Worm (Caenorhabditis elegans): ENCODE measurements around the gene wee-1.1.

The wee-1.1 gene

DNA sequence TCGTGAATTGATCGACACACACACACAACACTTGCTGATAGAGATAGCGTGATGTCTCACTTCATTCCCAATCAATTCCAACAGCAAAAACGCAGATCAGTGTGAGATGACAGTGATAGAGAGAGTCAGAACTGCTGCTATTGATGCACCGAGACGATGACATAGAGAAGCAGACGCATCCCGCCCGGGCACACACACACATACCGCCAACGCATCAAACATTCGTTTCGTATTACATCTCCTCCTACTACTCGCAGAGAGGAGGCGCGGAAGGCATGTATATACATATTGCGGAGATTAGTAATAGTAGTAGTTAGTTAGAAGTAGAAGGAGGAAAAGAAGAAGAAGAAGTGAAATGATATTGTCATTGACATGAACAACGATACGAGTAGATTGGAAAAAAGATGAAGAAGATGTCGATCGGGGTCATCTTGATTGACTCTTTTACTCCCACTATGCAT lies 36.1 kb upstream of the wee-1.1 start (continued):
- TF ChIP-seq cey-2 (tag; optimal IDR thresholded peaks at IDR 0.05; ENCODE audit: borderline replicate concordance, insufficient read depth) (no peak), mes-2 (tag; optimal IDR thresholded peaks at IDR 0.05; ENCODE audit: poor library complexity, severe bottlenecking) (peak; percentile 39), F10B5.3 (tag; optimal IDR thresholded peaks at IDR 0.05) (no peak), nhr-102 (tag; optimal IDR thresholded peaks at IDR 0.05) (peak; percentile 1), lin-39 (tag; optimal IDR thresholded peaks at IDR 0.05) (no peak), nhr-77 (tag; optimal IDR thresholded peaks at IDR 0.05) (peak; percentile 3), tra-1 (GFP tag; IDR thresholded peaks at IDR 0.05) (peak; percentile 53), dmd-9 (GFP tag; IDR thresholded peaks at IDR 0.05) (no peak), saeg-2 (GFP tag; IDR thresholded peaks at IDR 0.05) (0 out of 2 replicates have a peak, but pooled peaks have one; percentile 18), ama-1 (optimal IDR thresholded peaks at IDR 0.05) (peak; percentile 2), mep-1 (tag; optimal IDR thresholded peaks at IDR 0.05) (peak; percentile 75), nhr-28 (tag; optimal IDR thresholded peaks at IDR 0.05) (peak; percentile 93), hif-1 (tag; optimal IDR thresholded peaks at IDR 0.05) (no peak), T20F7.1 (GFP tag; optimal IDR thresholded peaks at IDR 0.05) (peak; percentile 43), arid-1 (GFP tag; conservative IDR thresholded peaks at IDR 0.05) (no peak), php-3 (GFP tag; IDR thresholded peaks at IDR 0.05) (0 out of 2 replicates have a peak, but pooled peaks have one; percentile 36), dmd-6 (GFP tag; IDR thresholded peaks at IDR 0.05) (peak; percentile 76), R02D3.7 (tag; optimal IDR thresholded peaks at IDR 0.05) (no peak), lin-1 (GFP tag; IDR thresholded peaks at IDR 0.05) (peak; percentile 56; the same call in 1 of the 2 replicates), egl-43 (GFP tag; IDR thresholded peaks at IDR 0.05) (0 out of 2 replicates have a peak, but pooled peaks have one; percentile 7), spr-1 (tag; optimal IDR thresholded peaks at IDR 0.05) (peak; percentile 24), pha-4 (GFP tag; IDR thresholded peaks at IDR 0.05) (peak; percentile 66), pha-4 (tag; optimal IDR thresholded peaks at IDR 0.05) (peak; percentile 18), lin-38 (GFP tag; IDR thresholded peaks at IDR 0.05) (peak; percentile 36), nhr-11 (tag; optimal IDR thresholded peaks at IDR 0.05) (peak; percentile 79), set-16 (GFP tag; IDR thresholded peaks at IDR 0.05) (peak; percentile 34; the same call in 1 of the 2 replicates)

DNA sequence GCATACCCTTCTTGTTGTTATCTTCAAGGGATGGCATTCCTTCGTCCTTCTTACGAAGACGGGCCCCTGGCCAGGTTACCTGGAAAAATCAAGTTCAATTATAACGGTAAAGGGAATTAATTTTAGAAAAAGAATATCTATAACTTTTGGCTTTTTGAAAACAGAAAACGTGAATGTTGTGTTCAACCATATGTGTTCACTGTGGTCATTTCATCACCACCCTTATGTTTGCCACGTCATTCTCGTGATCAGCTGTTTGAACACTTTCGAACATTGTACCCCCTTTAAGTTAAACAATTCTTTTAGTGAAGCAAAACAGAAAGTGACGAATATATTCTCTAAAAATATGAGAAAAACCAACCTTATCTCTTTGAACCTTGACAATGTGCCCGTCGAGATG lies 35.4 kb upstream of the wee-1.1 start:
- TF ChIP-seq lim-7 (GFP tag; IDR thresholded peaks at IDR 0.05) (peak; percentile 31; the same call in 1 of the 2 replicates), mep-1 (tag; optimal IDR thresholded peaks at IDR 0.05) (no peak), Y75B8A.6 (GFP tag; IDR thresholded peaks at IDR 0.05) (0 out of 2 replicates have a peak, but pooled peaks have one; percentile 32), mdt-29 (GFP tag; IDR thresholded peaks at IDR 0.05) (no peak), tag-97 (GFP tag; IDR thresholded peaks at IDR 0.05) (no peak)

DNA sequence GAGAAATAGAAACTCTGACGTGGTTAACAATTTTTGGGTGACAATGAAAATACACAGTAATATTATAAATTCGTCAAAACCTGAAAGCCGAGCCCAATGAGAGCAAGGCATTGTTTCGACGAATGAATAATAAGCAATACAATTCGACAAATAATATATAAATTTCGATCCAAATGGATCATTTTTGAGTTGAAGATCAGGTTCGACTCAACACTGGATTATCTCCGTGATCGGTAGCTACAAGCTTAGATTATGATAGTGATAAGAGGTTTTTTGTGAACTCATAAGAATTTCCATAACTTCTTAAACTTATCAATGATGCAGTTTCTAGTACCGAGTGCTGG lies 34.5 kb upstream of the wee-1.1 start:
- TF ChIP-seq dmd-9 (GFP tag; IDR thresholded peaks at IDR 0.05) = no peak
- TF ChIP-seq daf-12 (tag; optimal IDR thresholded peaks at IDR 0.05) = no peak
- peak; percentile 12 for TF ChIP-seq lin-15B (tag; optimal IDR thresholded peaks at IDR 0.05)
- TF ChIP-seq aha-1 (tag) = peak; percentile 76
- TF ChIP-seq dmd-6 (GFP tag; IDR thresholded peaks at IDR 0.05) = peak; percentile 19; the same call in 1 of the 2 replicates
- peak; percentile 10 for TF ChIP-seq duxl-1 (tag; optimal IDR thresholded peaks at IDR 0.05; ENCODE audit: poor library complexity)
- TF ChIP-seq fos-1 (tag; optimal IDR thresholded peaks at IDR 0.05) = peak; percentile 27
- no peak for TF ChIP-seq attf-4 (tag; optimal IDR thresholded peaks at IDR 0.05)
- TF ChIP-seq ceh-44 (GFP tag; IDR thresholded peaks at IDR 0.05) = 0 out of 2 replicates have a peak, but pooled peaks have one; percentile 7

Data from whole organism, L4 larva.